Fruit fly (Drosophila melanogaster): ENCODE results near the gene Arl1.
A peak's percentile ranks its signal among the peaks of the same experiment; 100 is the strongest.

The Arl1 gene

dm6 chr3L:16021064-16021683 lies 38.2 kb downstream of the Arl1 start (continued):
- peak; percentile 60 for TF ChIP-seq achi (GFP tag; optimal IDR thresholded peaks at IDR 0.05)
- peak; percentile 80 for TF ChIP-seq CG32006 (GFP tag; optimal IDR thresholded peaks at IDR 0.05)
- TF ChIP-seq Hr39 (GFP tag; optimal IDR thresholded peaks at IDR 0.05), result peak; percentile 50
- peak; percentile 50 for TF ChIP-seq Met (GFP tag; optimal IDR thresholded peaks at IDR 0.05)
- no peak for TF ChIP-seq ss (GFP tag; optimal IDR thresholded peaks at IDR 0.05)
- TF ChIP-seq CG10669 (GFP tag; optimal IDR thresholded peaks at IDR 0.05), result peak; percentile 43
- peak; percentile 36; the same call in 1 of the 2 replicates for TF ChIP-seq CG15336 (GFP tag; IDR thresholded peaks at IDR 0.05)
- TF ChIP-seq dac (GFP tag; optimal IDR thresholded peaks at IDR 0.05), result peak; percentile 23
- TF ChIP-seq lz (GFP tag; optimal IDR thresholded peaks at IDR 0.05), result peak; percentile 35

- TF ChIP-seq acj6 (GFP tag; optimal IDR thresholded peaks at IDR 0.05) (no peak), dac (GFP tag; optimal IDR thresholded peaks at IDR 0.05) (no peak), CG11762 (GFP tag; optimal IDR thresholded peaks at IDR 0.05; ENCODE audit: insufficient read depth) (no peak), Hr39 (GFP tag; optimal IDR thresholded peaks at IDR 0.05) (no peak), Smox (GFP tag; optimal IDR thresholded peaks at IDR 0.05) (no peak), salr (GFP tag; optimal IDR thresholded peaks at IDR 0.05) (no peak), Eip78C (GFP tag) (peak; percentile 38), CG6854 (GFP tag; optimal IDR thresholded peaks at IDR 0.05) (peak; percentile 21), CG3032 (tag; optimal IDR thresholded peaks at IDR 0.05) (no peak), OdsH (GFP tag; optimal IDR thresholded peaks at IDR 0.05) (no peak), CG32006 (GFP tag; optimal IDR thresholded peaks at IDR 0.05) (no peak)
Observed at dm6 chr3L:16023020-16023648, 40.2 kb downstream of the Arl1 start, which contains the start of gene Notum. Notum (plus strand) TSS chr3L:16023480.

- peak; percentile 17 for TF ChIP-seq CG7368 (GFP tag; optimal IDR thresholded peaks at IDR 0.05)
- no peak for TF ChIP-seq CG6163 (GFP tag; IDR thresholded peaks at IDR 0.05)
- peak; percentile 72 for TF ChIP-seq CG32006 (GFP tag; optimal IDR thresholded peaks at IDR 0.05)
- TF ChIP-seq ss (GFP tag; optimal IDR thresholded peaks at IDR 0.05), result peak; percentile 27 to 63
- peak; percentile 18 for TF ChIP-seq vri (GFP tag; optimal IDR thresholded peaks at IDR 0.05)
- peak; percentile 42 for TF ChIP-seq Ets21C (GFP tag; optimal IDR thresholded peaks at IDR 0.05)
- TF ChIP-seq pdm3 (GFP tag; optimal IDR thresholded peaks at IDR 0.05), result peak; percentile 66
- TF ChIP-seq achi (GFP tag; optimal IDR thresholded peaks at IDR 0.05), result peak; percentile 55
- peak; percentile 28 for TF ChIP-seq CG8319 (GFP tag; optimal IDR thresholded peaks at IDR 0.05)
- TF ChIP-seq cyc (GFP tag; optimal IDR thresholded peaks at IDR 0.05), result peak; percentile 58
- TF ChIP-seq CG31627 (GFP tag; optimal IDR thresholded peaks at IDR 0.05), result peak; percentile 77
- TF ChIP-seq CG8632 (GFP tag; optimal IDR thresholded peaks at IDR 0.05), result peak; percentile 47
- peak; percentile 41 for TF ChIP-seq Sox15 (GFP tag; optimal IDR thresholded peaks at IDR 0.05)
- peak; percentile 63 for TF ChIP-seq Smox (GFP tag; optimal IDR thresholded peaks at IDR 0.05)
- peak; percentile 62 for TF ChIP-seq Sox14 (GFP tag; optimal IDR thresholded peaks at IDR 0.05)
- TF ChIP-seq fd59A (GFP tag; optimal IDR thresholded peaks at IDR 0.05), result peak; percentile 50
- peak; percentile 31 for TF ChIP-seq CG11902 (GFP tag; optimal IDR thresholded peaks at IDR 0.05)
- TF ChIP-seq CG6854 (GFP tag; optimal IDR thresholded peaks at IDR 0.05), result no peak
- TF ChIP-seq CG4318 (GFP tag; optimal IDR thresholded peaks at IDR 0.05), result peak; percentile 35
- peak; percentile 15 for TF ChIP-seq CG16779 (tag; optimal IDR thresholded peaks at IDR 0.05)
- peak; percentile 64 for TF ChIP-seq CG3032 (tag; optimal IDR thresholded peaks at IDR 0.05)
- peak; percentile 54 for TF ChIP-seq CG10631 (GFP tag; optimal IDR thresholded peaks at IDR 0.05)
- TF ChIP-seq esn (GFP tag; optimal IDR thresholded peaks at IDR 0.05), result peak; percentile 81
- TF ChIP-seq Hr38 (GFP tag; optimal IDR thresholded peaks at IDR 0.05), result no peak
- peak; percentile 51 for TF ChIP-seq acj6 (GFP tag; optimal IDR thresholded peaks at IDR 0.05)
- TF ChIP-seq Ets96B (tag; optimal IDR thresholded peaks at IDR 0.05), result peak; percentile 60
- TF ChIP-seq dac (GFP tag; optimal IDR thresholded peaks at IDR 0.05), result no peak
- no peak for TF ChIP-seq Eip93F (GFP tag; optimal IDR thresholded peaks at IDR 0.05)
- TF ChIP-seq dsx (GFP tag; optimal IDR thresholded peaks at IDR 0.05; ENCODE audit: poor library complexity, severe bottlenecking), result peak; percentile 33
- peak; percentile 70 for TF ChIP-seq topi (GFP tag; optimal IDR thresholded peaks at IDR 0.05)
- TF ChIP-seq OdsH (GFP tag; optimal IDR thresholded peaks at IDR 0.05), result peak; percentile 65
- TF ChIP-seq fd85E (GFP tag; optimal IDR thresholded peaks at IDR 0.05), result no peak
- peak; percentile 89 for TF ChIP-seq svp (GFP tag)
- TF ChIP-seq Sox102F (GFP tag; optimal IDR thresholded peaks at IDR 0.05), result peak; percentile 69
- peak; percentile 65 for TF ChIP-seq CG6808 (GFP tag; optimal IDR thresholded peaks at IDR 0.05)
Observed at dm6 chr3L:16024276-16025019, 41.5 kb downstream of the Arl1 start.

All from whole organism, prepupa.